Worm (Caenorhabditis elegans): Measurements from ENCODE around the gene nspf-2.
"Not testable (repeated sequence)": the region's sequence is repeated elsewhere in the genome, so short reads cannot be mapped to it uniquely, and the experiment has no call there.

ce11 chrII:2673534-2673933, 15.2 kb upstream of the nspf-2 start, which contains the start of the genes F22E5.20 and F22E5.1:
- TF ChIP-seq F37B4.10 (GFP tag; IDR thresholded peaks at IDR 0.05); ceh-58 (GFP tag; IDR thresholded peaks at IDR 0.05); ztf-26 (tag; optimal IDR thresholded peaks at IDR 0.05): not testable (repeated sequence)
